Fruit fly (Drosophila melanogaster): ENCODE measurements around the gene CG33648.

Gene CG33648

DNA sequence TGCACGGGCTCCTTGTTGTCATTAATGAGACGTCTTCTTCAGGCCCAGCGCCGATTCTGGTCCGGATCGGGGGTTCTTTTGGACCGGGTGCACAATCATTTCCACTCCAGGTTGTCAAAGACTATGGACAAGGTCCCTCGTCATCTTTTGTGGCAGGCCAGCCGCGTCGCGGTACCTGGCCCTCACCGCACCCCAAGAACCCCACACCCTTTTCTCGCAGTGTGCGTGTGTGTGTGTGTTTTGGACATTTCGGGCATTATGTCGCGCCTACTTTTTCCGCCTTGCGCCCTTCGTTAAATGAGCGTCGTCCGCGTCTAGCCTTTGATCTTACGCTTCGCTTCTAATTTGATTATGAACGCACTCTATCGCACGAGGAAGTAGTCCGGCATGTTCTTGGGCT, 40.7 kb upstream of the CG33648 start (continued):
- TF ChIP-seq Taf1 (GFP tag; IDR thresholded peaks at IDR 0.05) (no peak), CG4854 (GFP tag; optimal IDR thresholded peaks at IDR 0.05) (no peak), CG17328 (GFP tag; IDR thresholded peaks at IDR 0.05) (no peak; the same call in 1 of the 2 replicates), CG13894 (tag; optimal IDR thresholded peaks at IDR 0.05) (peak; percentile 28), ttk (GFP tag; IDR thresholded peaks at IDR 0.05) (no peak), peb (GFP tag; IDR thresholded peaks at IDR 0.05) (no peak), CG2129 (GFP tag; IDR thresholded peaks at IDR 0.05; ENCODE audit: partially characterized antibody) (no peak), cg (GFP tag; optimal IDR thresholded peaks at IDR 0.05) (peak; percentile 31), ham (GFP tag; IDR thresholded peaks at IDR 0.05) (no peak), prd (optimal IDR thresholded peaks at IDR 0.05) (no peak), prd (GFP tag; IDR thresholded peaks at IDR 0.05) (peak; percentile 38; the same call in 1 of the 3 replicates), cato (GFP tag; optimal IDR thresholded peaks at IDR 0.05; ENCODE audit: borderline replicate concordance) (no peak), HLH4C (GFP tag; IDR thresholded peaks at IDR 0.05; ENCODE audit: partially characterized antibody) (no peak), Scr (GFP tag; IDR thresholded peaks at IDR 0.05; ENCODE audit: partially characterized antibody) (no peak), CG3065 (GFP tag; optimal IDR thresholded peaks at IDR 0.05) (no peak), hkb (optimal IDR thresholded peaks at IDR 0.05) (no peak), hkb (GFP tag; IDR thresholded peaks at IDR 0.05) (no peak), Meics (GFP tag; optimal IDR thresholded peaks at IDR 0.05) (no peak), E2f1 (GFP tag; IDR thresholded peaks at IDR 0.05) (no peak), ind (GFP tag; optimal IDR thresholded peaks at IDR 0.05) (no peak), CG12071 (GFP tag; optimal IDR thresholded peaks at IDR 0.05) (no peak), D (optimal IDR thresholded peaks at IDR 0.05) (no peak), D (GFP tag; optimal IDR thresholded peaks at IDR 0.05) (no peak), pan (optimal IDR thresholded peaks at IDR 0.05) (no peak), pan (GFP tag; optimal IDR thresholded peaks at IDR 0.05 in 1 of 2, IDR thresholded peaks at IDR 0.05 in 1 of 2) (peak in 1 of 2 experiments; percentile 4), CG34224 (GFP tag; IDR thresholded peaks at IDR 0.05; ENCODE audit: partially characterized antibody) (no peak), Kr (GFP tag; optimal IDR thresholded peaks at IDR 0.05) (peak; percentile 31), CG7928 (GFP tag; optimal IDR thresholded peaks at IDR 0.05) (no peak), Adf1 (GFP tag; IDR thresholded peaks at IDR 0.05) (no peak), inv (GFP tag; IDR thresholded peaks at IDR 0.05; ENCODE audit: partially characterized antibody) (no peak), zf30C (GFP tag; optimal IDR thresholded peaks at IDR 0.05) (peak; percentile 91), ato (GFP tag; IDR thresholded peaks at IDR 0.05; ENCODE audit: partially characterized antibody) (no peak), Jarid2 (GFP tag; optimal IDR thresholded peaks at IDR 0.05) (peak; percentile 1), br (optimal IDR thresholded peaks at IDR 0.05) (no peak), CG8290 (GFP tag; optimal IDR thresholded peaks at IDR 0.05) (no peak), CG8290 (tag; optimal IDR thresholded peaks at IDR 0.05) (no peak), z (GFP tag; IDR thresholded peaks at IDR 0.05) (peak; percentile 63; the same call in 1 of the 3 replicates), ase (GFP tag; IDR thresholded peaks at IDR 0.05) (no peak), NC2β (GFP tag; optimal IDR thresholded peaks at IDR 0.05) (no peak), CG1529 (GFP tag; optimal IDR thresholded peaks at IDR 0.05) (no peak), CG1024 (GFP tag; IDR thresholded peaks at IDR 0.05) (no peak), row (GFP tag; IDR thresholded peaks at IDR 0.05) (no peak), sob (GFP tag; IDR thresholded peaks at IDR 0.05) (no peak)

DNA sequence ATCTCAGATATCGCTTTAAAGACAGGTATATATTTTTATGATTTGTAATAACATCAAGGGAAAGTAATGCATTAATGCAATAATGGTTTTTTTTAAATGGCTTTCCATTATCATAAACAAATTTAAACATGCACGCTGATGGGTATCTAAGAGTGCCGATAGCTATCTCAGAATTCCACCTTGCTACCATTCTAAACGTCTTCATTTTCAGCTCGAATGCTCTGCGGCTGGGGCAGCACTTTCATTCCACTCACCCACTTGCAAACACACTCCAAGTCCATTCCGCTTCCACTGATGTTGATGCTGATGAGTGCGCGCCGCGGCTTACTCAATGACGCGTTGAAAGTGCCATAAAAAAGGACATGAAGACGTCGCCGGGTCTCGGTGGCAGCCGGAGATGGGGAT, 40.2 kb upstream of the CG33648 start:
- TF ChIP-seq CG9727 (GFP tag; optimal IDR thresholded peaks at IDR 0.05) (peak; percentile 59), H2.0 (GFP tag; IDR thresholded peaks at IDR 0.05) (no peak), bbx (GFP tag; IDR thresholded peaks at IDR 0.05; ENCODE audit: partially characterized antibody) (no peak), grn (GFP tag; optimal IDR thresholded peaks at IDR 0.05) (peak; percentile 59), CG15011 (GFP tag; optimal IDR thresholded peaks at IDR 0.05) (peak; percentile 13), CG12391 (tag; optimal IDR thresholded peaks at IDR 0.05) (peak; percentile 12), sens (GFP tag) (peak; percentile 87), lola (GFP tag; optimal IDR thresholded peaks at IDR 0.05) (peak in 1 of 3 experiments; percentile 46), CG10147 (GFP tag; optimal IDR thresholded peaks at IDR 0.05) (no peak), onecut (GFP tag; IDR thresholded peaks at IDR 0.05) (no peak), Med (GFP tag) (peak; percentile 75), Fer3 (tag; optimal IDR thresholded peaks at IDR 0.05) (no peak), CG7839 (tag; optimal IDR thresholded peaks at IDR 0.05) (peak; percentile 12)

Data from whole organism, embryonic.